Fruit fly (Drosophila melanogaster) whole organism, embryonic: ENCODE results near the gene CG9986.

Source experiments
- Abd-B ChIP-seq: fragments of 200-800 bp; sonication (Bioruptor generic); optimal IDR thresholded peaks from 2 replicates; lab custom pipeline; 2018; ENCODE audit warnings: missing biosample characterization, mild to moderate bottlenecking, missing genetic modification characterization, moderate library complexity
- Bgb ChIP-seq: fragments of 200-800 bp; sonication (Bioruptor generic); IDR thresholded peaks from 2 replicates; pipeline ENCODE4 v1.3.6; 2022; ENCODE audit warnings: missing biosample characterization, missing genetic modification characterization; ENCODE audit not compliant: partially characterized antibody
- BtbVII ChIP-seq: fragments of 200-800 bp; sonication (Bioruptor generic); optimal IDR thresholded peaks from 3 replicates; lab custom pipeline; 2017; ENCODE audit warnings: missing biosample characterization, mild to moderate bottlenecking, missing genetic modification characterization
- CG10959 ChIP-seq: fragments of 200-800 bp; sonication (Bioruptor generic); IDR thresholded peaks from 2 replicates; pipeline ENCODE4 v1.3.6; 2022; ENCODE audit warnings: missing biosample characterization, missing genetic modification characterization
- CG11398 ChIP-seq: fragments of 200-800 bp; sonication (Bioruptor generic); optimal IDR thresholded peaks from 2 replicates; lab custom pipeline; 2016; ENCODE audit warnings: missing biosample characterization, missing genetic modification characterization
- CG11504 ChIP-seq: fragments of 200-800 bp; sonication (Bioruptor generic); optimal IDR thresholded peaks from 3 replicates; lab custom pipeline; 2019; ENCODE audit warnings: missing biosample characterization, mild to moderate bottlenecking, missing genetic modification characterization, moderate library complexity
- CG12071 ChIP-seq: fragments of 200-800 bp; sonication (Bioruptor generic); optimal IDR thresholded peaks from 3 replicates; lab custom pipeline; 2018; ENCODE audit warnings: missing biosample characterization, mild to moderate bottlenecking, missing genetic modification characterization
- CG12104 ChIP-seq: fragments of 200-800 bp; sonication (Bioruptor generic); optimal IDR thresholded peaks from 3 replicates; lab custom pipeline; 2016; ENCODE audit warnings: missing biosample characterization, missing genetic modification characterization
- CG13287 ChIP-seq: fragments of 200-800 bp; sonication (Bioruptor generic); IDR thresholded peaks from 2 replicates; pipeline ENCODE4 v1.3.6; 2022; ENCODE audit warnings: missing biosample characterization, missing genetic modification characterization; ENCODE audit not compliant: partially characterized antibody
- CG13894 ChIP-seq: fragments of 200-800 bp; sonication (Bioruptor generic); optimal IDR thresholded peaks from 3 replicates; lab custom pipeline; 2018; ENCODE audit warnings: missing biosample characterization, mild to moderate bottlenecking, missing genetic modification characterization, moderate library complexity
- CG15479 ChIP-seq: fragments of 200-800 bp; sonication (Bioruptor generic); optimal IDR thresholded peaks from 3 replicates; lab custom pipeline; 2019; ENCODE audit warnings: missing biosample characterization, mild to moderate bottlenecking, missing genetic modification characterization, moderate library complexity
- CG18476 ChIP-seq: fragments of 200-800 bp; sonication (Bioruptor generic); optimal IDR thresholded peaks from 2 replicates; lab custom pipeline; 2016; ENCODE audit warnings: missing biosample characterization, mild to moderate bottlenecking, missing genetic modification characterization
- CG2875 ChIP-seq: fragments of 200-800 bp; sonication (Bioruptor generic); optimal IDR thresholded peaks from 2 replicates; lab custom pipeline; 2017; ENCODE audit warnings: missing biosample characterization, mild to moderate bottlenecking, missing genetic modification characterization, missing genetic modification reagents
- CG34422 ChIP-seq: fragments of 200-800 bp; sonication (Bioruptor generic); IDR thresholded peaks from 3 replicates; pipeline ENCODE4 v1.3.6; 2022; ENCODE audit warnings: missing biosample characterization, missing genetic modification characterization
- CG6272 ChIP-seq: fragments of 200-800 bp; sonication (Bioruptor generic); IDR thresholded peaks from 2 replicates; pipeline ENCODE4 v1.3.6; 2022; ENCODE audit warnings: missing biosample characterization, missing genetic modification characterization
- CG7271 ChIP-seq: fragments of 200-800 bp; sonication (Bioruptor generic); optimal IDR thresholded peaks from 2 replicates; lab custom pipeline; 2018; ENCODE audit warnings: missing biosample characterization, mild to moderate bottlenecking, missing genetic modification characterization, moderate library complexity
- CG9437 ChIP-seq: fragments of 200-800 bp; sonication (Bioruptor generic); optimal IDR thresholded peaks from 2 replicates; lab custom pipeline; 2018; ENCODE audit warnings: missing biosample characterization, mild to moderate bottlenecking, missing genetic modification characterization
- CG9817 ChIP-seq: fragments of 200-800 bp; sonication (Bioruptor generic); optimal IDR thresholded peaks from 2 replicates; lab custom pipeline; 2018; ENCODE audit warnings: missing biosample characterization, mild to moderate bottlenecking, missing genetic modification characterization, moderate library complexity
- Camta ChIP-seq: fragments of 200-800 bp; sonication (Bioruptor generic); optimal IDR thresholded peaks from 2 replicates; lab custom pipeline; 2016; ENCODE audit warnings: missing biosample characterization, missing genetic modification characterization
- CkIIα-i1 ChIP-seq: fragments of 200-800 bp; sonication (Bioruptor generic); IDR thresholded peaks from 2 replicates; pipeline ENCODE4 v1.3.6; 2022; ENCODE audit warnings: missing biosample characterization, missing genetic modification characterization
- D19A ChIP-seq: fragments of 200-800 bp; optimal IDR thresholded peaks from 3 replicates; lab custom pipeline; 2019; ENCODE audit warnings: missing biosample characterization, mild to moderate bottlenecking, missing genetic modification characterization, moderate library complexity
- D19B ChIP-seq: fragments of 200-800 bp; sonication (Bioruptor generic); optimal IDR thresholded peaks from 2 replicates; lab custom pipeline; 2017; ENCODE audit warnings: missing biosample characterization, mild to moderate bottlenecking, missing genetic modification characterization
- Deaf1 ChIP-seq: fragments of 200-800 bp; optimal IDR thresholded peaks from 3 replicates; lab custom pipeline; 2019; ENCODE audit warnings: missing biosample characterization, mild to moderate bottlenecking, missing genetic modification characterization, moderate library complexity
- Fer3 ChIP-seq: fragments of 200-800 bp; sonication (Bioruptor generic); optimal IDR thresholded peaks from 2 replicates; lab custom pipeline; 2018; ENCODE audit warnings: missing biosample characterization, mild to moderate bottlenecking, missing genetic modification characterization, moderate library complexity
- H15 ChIP-seq: fragments of 200-800 bp; sonication (Bioruptor generic); IDR thresholded peaks from 3 replicates; pipeline ENCODE4 v1.3.6; 2022; ENCODE audit warnings: missing biosample characterization, missing genetic modification characterization
- Hmr ChIP-seq: fragments of 200-800 bp; sonication (Bioruptor generic); optimal IDR thresholded peaks from 3 replicates; lab custom pipeline; 2017; ENCODE audit warnings: mild to moderate bottlenecking, missing biosample characterization, missing genetic modification reagents, missing genetic modification characterization
- Nf-YA ChIP-seq: fragments of 200-800 bp; sonication (Bioruptor generic); IDR thresholded peaks from 2 replicates; pipeline ENCODE4 v1.3.6; 2022; ENCODE audit warnings: missing biosample characterization, missing genetic modification characterization
- Ssrp ChIP-seq: fragments of 200-800 bp; sonication (Bioruptor generic); optimal IDR thresholded peaks from 2 replicates; lab custom pipeline; 2018; ENCODE audit warnings: missing biosample characterization, mild to moderate bottlenecking, missing genetic modification characterization, moderate library complexity
- al ChIP-seq: fragments of 200-800 bp; sonication (Bioruptor generic); IDR thresholded peaks from 2 replicates; pipeline ENCODE4 v1.3.6; 2022; ENCODE audit warnings: missing biosample characterization, missing genetic modification characterization
- ap ChIP-seq: fragments of 200-800 bp; sonication (Bioruptor generic); IDR thresholded peaks from 2 replicates; pipeline ENCODE4 v1.3.6; 2022; ENCODE audit warnings: missing biosample characterization, missing genetic modification characterization
- ash1 ChIP-seq: fragments of 200-800 bp; sonication (Bioruptor generic); optimal IDR thresholded peaks from 2 replicates; lab custom pipeline; 2018; ENCODE audit warnings: missing biosample characterization, mild to moderate bottlenecking, missing genetic modification characterization
- cas ChIP-seq: fragments of 200-800 bp; sonication (Bioruptor generic); IDR thresholded peaks from 2 replicates; pipeline ENCODE4 v1.3.6; 2022; ENCODE audit warnings: missing biosample characterization, missing genetic modification characterization
- chn ChIP-seq: fragments of 200-800 bp; sonication (Bioruptor generic); optimal IDR thresholded peaks from 2 replicates; lab custom pipeline; 2016; ENCODE audit warnings: missing biosample characterization, missing genetic modification characterization
- dmrt11E ChIP-seq: fragments of 200-800 bp; sonication (Bioruptor generic); optimal IDR thresholded peaks from 3 replicates; lab custom pipeline; 2018; ENCODE audit warnings: missing biosample characterization, mild to moderate bottlenecking, missing genetic modification characterization, moderate library complexity
- ewg ChIP-seq: fragments of 200-800 bp; sonication (Bioruptor generic); optimal IDR thresholded peaks from 3 replicates; lab custom pipeline; 2017; ENCODE audit warnings: mild to moderate bottlenecking, missing biosample characterization, missing genetic modification reagents, missing genetic modification characterization
- fd64A ChIP-seq: fragments of 200-800 bp; sonication (Bioruptor generic); optimal IDR thresholded peaks from 3 replicates; lab custom pipeline; 2018; ENCODE audit warnings: missing biosample characterization, mild to moderate bottlenecking, missing genetic modification characterization
- gem ChIP-seq: fragments of 200-800 bp; sonication (Bioruptor generic); optimal IDR thresholded peaks from 2 replicates; lab custom pipeline; 2019; ENCODE audit warnings: missing biosample characterization, mild to moderate bottlenecking, missing genetic modification characterization, moderate library complexity
- gro ChIP-seq: fragments of 200-800 bp; sonication (Bioruptor generic); optimal IDR thresholded peaks from 2 replicates; lab custom pipeline; 2016; ENCODE audit warnings: missing biosample characterization, missing genetic modification characterization
- kah ChIP-seq: fragments of 200-800 bp; sonication (Bioruptor generic); optimal IDR thresholded peaks from 2 replicates; lab custom pipeline; 2018; ENCODE audit warnings: missing biosample characterization, mild to moderate bottlenecking, missing genetic modification characterization
- lov ChIP-seq, 2 experiments: fragments of 200-800 bp in 1 of 2; fragments of >200 bp in 1 of 2; sonication (Bioruptor generic) in 1 of 2; IDR thresholded peaks in 1 of 2; optimal IDR thresholded peaks in 1 of 2; 2 replicates in 1 of 2; 3 replicates in 1 of 2; pipeline versions ENCODE4 v1.3.6 to Lab custom; 2017 to 2022; ENCODE audit warnings: missing biosample characterization in 1 of 2, missing genetic modification characterization in 1 of 2
- maf-S ChIP-seq: fragments of 200-800 bp; sonication (Bioruptor generic); optimal IDR thresholded peaks from 2 replicates; lab custom pipeline; 2016; ENCODE audit warnings: missing biosample characterization, missing genetic modification characterization
- mld ChIP-seq: fragments of 200-800 bp; sonication (Bioruptor generic); IDR thresholded peaks from 3 replicates; pipeline ENCODE4 v1.3.6; 2022; ENCODE audit warnings: missing biosample characterization, missing genetic modification characterization; ENCODE audit not compliant: partially characterized antibody
- onecut ChIP-seq: fragments of 200-800 bp; sonication (Bioruptor generic); IDR thresholded peaks from 2 replicates; pipeline ENCODE4 v1.3.6; 2022; ENCODE audit warnings: missing biosample characterization, missing genetic modification characterization
- psq ChIP-seq: fragments of 200-800 bp; sonication (Bioruptor generic); optimal IDR thresholded peaks from 2 replicates; lab custom pipeline; 2017; ENCODE audit warnings: missing biosample characterization, missing genetic modification characterization
- pum ChIP-seq: fragments of 200-800 bp; sonication (Bioruptor generic); optimal IDR thresholded peaks from 2 replicates; lab custom pipeline; 2016; ENCODE audit warnings: missing biosample characterization, missing genetic modification characterization
- ranshi ChIP-seq: fragments of 200-800 bp; sonication (Bioruptor generic); IDR thresholded peaks from 2 replicates; pipeline ENCODE4 v1.3.6; 2022; ENCODE audit warnings: missing biosample characterization, missing genetic modification characterization
- sim ChIP-seq: fragments of 200-800 bp; sonication (Bioruptor generic); IDR thresholded peaks from 2 replicates; pipeline ENCODE4 v1.3.6; 2022; ENCODE audit warnings: missing biosample characterization, missing genetic modification characterization
- sqz ChIP-seq: fragments of 200-800 bp; sonication (Bioruptor generic); optimal IDR thresholded peaks from 3 replicates; lab custom pipeline; 2018; ENCODE audit warnings: missing biosample characterization, mild to moderate bottlenecking, missing genetic modification characterization
- stc ChIP-seq: fragments of 200-800 bp; sonication (Bioruptor generic); IDR thresholded peaks from 2 replicates; pipeline ENCODE4 v1.3.6; 2022; ENCODE audit warnings: missing biosample characterization, missing genetic modification characterization
- tap ChIP-seq: fragments of 200-800 bp; optimal IDR thresholded peaks from 3 replicates; lab custom pipeline; 2019; ENCODE audit warnings: missing biosample characterization, mild to moderate bottlenecking, missing genetic modification characterization, moderate library complexity
- zfh2 ChIP-seq: fragments of 200-800 bp; sonication (Bioruptor generic); optimal IDR thresholded peaks from 2 replicates; lab custom pipeline; 2016; ENCODE audit warnings: missing biosample characterization, missing genetic modification characterization

The CG9986 gene

DNA sequence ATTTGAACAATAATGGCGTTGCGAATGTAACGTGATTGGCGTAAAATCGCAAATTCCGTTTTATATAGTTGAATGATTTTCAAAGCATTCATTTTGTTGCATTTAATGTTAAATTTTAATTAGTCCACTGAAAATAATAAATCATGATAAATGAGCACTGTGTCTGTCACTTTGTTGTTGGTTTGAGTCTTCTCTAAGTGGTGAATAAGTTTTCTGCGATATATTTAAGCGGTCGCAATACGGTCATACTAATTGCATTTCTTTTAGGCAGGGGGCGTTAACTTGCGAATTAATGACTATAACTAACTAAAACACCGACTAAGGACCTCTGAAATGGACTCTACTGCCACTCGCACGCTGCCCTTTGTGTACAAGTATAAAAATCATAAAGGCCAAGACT is at the start of gene CG9986 (continued):
- no peak for TF ChIP-seq ranshi (GFP tag; lab: Robert Waterston, UW)
- peak; percentile 26; the same call in 1 of the 2 replicates for TF ChIP-seq CG13287 (GFP tag; lab: Robert Waterston, UW)
- no peak for TF ChIP-seq Camta (GFP tag; lab: Kevin White, UChicago)
- no peak for TF ChIP-seq Hmr
- TF ChIP-seq CG6272, result no peak
- no peak for TF ChIP-seq chn (GFP tag; lab: Kevin White, UChicago)
- no peak for TF ChIP-seq fd64A (GFP tag; lab: Kevin White, UChicago)
- TF ChIP-seq Abd-B (GFP tag; lab: Kevin White, UChicago), result no peak
- TF ChIP-seq CG12104 (GFP tag; lab: Kevin White, UChicago), result no peak
- no peak for TF ChIP-seq CG10959
- TF ChIP-seq ewg (GFP tag; lab: Kevin White, UChicago), result no peak
- TF ChIP-seq kah, result no peak
- no peak for TF ChIP-seq onecut (GFP tag; lab: Robert Waterston, UW)
- TF ChIP-seq psq (GFP tag; lab: Kevin White, UChicago), result no peak
- TF ChIP-seq CG18476 (GFP tag; lab: Kevin White, UChicago), result no peak
- no peak for TF ChIP-seq dmrt11E (tag; lab: Kevin White, UChicago)
- no peak for TF ChIP-seq Fer3 (tag; lab: Kevin White, UChicago)
- TF ChIP-seq ap, result no peak
- no peak for TF ChIP-seq CG34422 (GFP tag; lab: Robert Waterston, UW)
- no peak for TF ChIP-seq maf-S (GFP tag; lab: Kevin White, UChicago)
- no peak for TF ChIP-seq CG2875
- no peak for TF ChIP-seq D19B (GFP tag; lab: Kevin White, UChicago)
- no peak for TF ChIP-seq gro (GFP tag; lab: Kevin White, UChicago)
- no peak for TF ChIP-seq CG12071
- no peak for TF ChIP-seq mld
- no peak for TF ChIP-seq lov (optimal IDR thresholded peaks at IDR 0.05; lab: Kevin White, UChicago)
- no peak for TF ChIP-seq lov (GFP tag; IDR thresholded peaks at IDR 0.05; lab: Robert Waterston, UW)
- no peak for TF ChIP-seq CG9817 (tag; lab: Kevin White, UChicago)
- TF ChIP-seq Ssrp (tag; lab: Kevin White, UChicago), result no peak
- TF ChIP-seq pum (GFP tag; lab: Kevin White, UChicago), result no peak
- TF ChIP-seq zfh2, result no peak
- TF ChIP-seq tap, result no peak
- TF ChIP-seq CkIIα-i1, result no peak
- TF ChIP-seq Nf-YA, result no peak
- no peak for TF ChIP-seq CG11398
- no peak for TF ChIP-seq cas (GFP tag; lab: Robert Waterston, UW)
- TF ChIP-seq sim, result no peak
- TF ChIP-seq CG9437 (GFP tag; lab: Kevin White, UChicago), result no peak
- no peak for TF ChIP-seq stc (GFP tag; lab: Robert Waterston, UW)
- TF ChIP-seq CG15479 (GFP tag; lab: Kevin White, UChicago), result no peak
- TF ChIP-seq sqz, result no peak
- TF ChIP-seq CG7271 (tag; lab: Kevin White, UChicago), result no peak
- no peak for TF ChIP-seq Bgb
- no peak for TF ChIP-seq H15 (GFP tag; lab: Robert Waterston, UW)
- no peak for TF ChIP-seq ash1
- no peak for TF ChIP-seq D19A (tag; lab: Kevin White, UChicago)
- TF ChIP-seq CG13894 (tag; lab: Kevin White, UChicago), result no peak
- TF ChIP-seq BtbVII, result no peak
- no peak for TF ChIP-seq CG11504
- no peak for TF ChIP-seq al
- no peak for TF ChIP-seq Deaf1 (tag; lab: Kevin White, UChicago)
- TF ChIP-seq gem (tag; lab: Kevin White, UChicago), result no peak
